Worm (Caenorhabditis elegans): ENCODE measurements around the gene ZK809.1.

Gene ZK809.1

DNA sequence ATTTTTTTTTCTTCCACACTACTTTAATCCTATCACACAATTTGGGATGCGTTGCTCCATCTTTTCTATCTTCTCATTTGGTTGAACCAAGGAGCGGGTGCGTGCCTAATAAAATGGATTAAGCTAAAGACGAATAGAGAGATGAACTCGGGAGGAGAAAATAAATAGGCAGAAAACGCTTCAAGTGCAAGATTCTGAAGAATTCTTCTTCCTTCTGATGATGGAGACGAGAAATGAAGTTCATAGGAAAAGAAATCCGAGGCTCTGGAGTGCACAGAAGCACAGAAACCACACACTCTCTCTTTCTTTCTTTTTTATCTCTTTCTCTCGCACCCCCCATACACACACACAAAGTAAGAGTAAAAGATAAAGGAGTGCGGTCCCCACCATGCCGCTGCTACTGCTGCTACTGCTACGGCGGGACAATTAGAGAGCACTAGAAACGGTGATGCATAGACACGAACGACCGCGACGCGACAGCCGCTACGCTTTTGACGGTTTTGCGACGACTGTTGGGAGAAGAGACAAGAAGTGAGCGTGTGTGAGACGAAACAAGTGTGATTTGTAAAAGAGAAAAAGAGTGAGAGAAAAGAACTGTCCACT, 50.3 kb downstream of the ZK809.1 start (continued):
- TF ChIP-seq alr-1 (tag; optimal IDR thresholded peaks at IDR 0.05; ENCODE audit: borderline replicate concordance) (no peak), ama-1 (optimal IDR thresholded peaks at IDR 0.05) (no peak), mep-1 (tag; optimal IDR thresholded peaks at IDR 0.05) (peak; percentile 80), nhr-20 (tag; optimal IDR thresholded peaks at IDR 0.05) (peak; percentile 85), ztf-4 (tag; optimal IDR thresholded peaks at IDR 0.05) (peak; percentile 22), nhr-12 (tag; optimal IDR thresholded peaks at IDR 0.05) (no peak), isw-1 (GFP tag; IDR thresholded peaks at IDR 0.05) (no peak; the same call in 1 of the 2 replicates), hpl-2 (GFP tag; optimal IDR thresholded peaks at IDR 0.05) (no peak), unc-62 (GFP tag; optimal IDR thresholded peaks at IDR 0.05) (no peak), mef-2 (tag; optimal IDR thresholded peaks at IDR 0.05) (peak; percentile 9), lin-15B (tag; optimal IDR thresholded peaks at IDR 0.05) (no peak), aha-1 (tag; optimal IDR thresholded peaks at IDR 0.05) (no peak), ceh-8 (GFP tag; optimal IDR thresholded peaks at IDR 0.05) (no peak), nhr-77 (tag; optimal IDR thresholded peaks at IDR 0.05) (peak; percentile 87), ces-1 (GFP tag; optimal IDR thresholded peaks at IDR 0.05) (peak; percentile 88), C34B4.2 (tag; optimal IDR thresholded peaks at IDR 0.05) (no peak), snpc-4 (tag; optimal IDR thresholded peaks at IDR 0.05) (peak; percentile 31), Y116A8C.19 (tag; optimal IDR thresholded peaks at IDR 0.05; ENCODE audit: borderline replicate concordance) (no peak), mdl-1 (tag; optimal IDR thresholded peaks at IDR 0.05) (peak in 1 of 2 experiments; percentile 80), unc-30 (tag; optimal IDR thresholded peaks at IDR 0.05) (no peak), elt-3 (tag; optimal IDR thresholded peaks at IDR 0.05) (peak in 5 of 6 experiments; percentile 2 to 84 (median 31)), pqm-1 (tag; optimal IDR thresholded peaks at IDR 0.05) (no peak), pag-3 (tag; optimal IDR thresholded peaks at IDR 0.05; ENCODE audit: borderline replicate concordance, insufficient read depth) (no peak), fkh-8 (tag; optimal IDR thresholded peaks at IDR 0.05) (peak; percentile 29), pax-3 (tag; optimal IDR thresholded peaks at IDR 0.05) (no peak), lin-35 (GFP tag; optimal IDR thresholded peaks at IDR 0.05) (peak; percentile 57 to 82), swsn-7 (tag; optimal IDR thresholded peaks at IDR 0.05) (peak; percentile 74), unc-98 (GFP tag; IDR thresholded peaks at IDR 0.05) (no peak), nhr-237 (tag; optimal IDR thresholded peaks at IDR 0.05) (peak; percentile 67), ztf-11 (tag; optimal IDR thresholded peaks at IDR 0.05) (no peak), dsc-1 (tag; optimal IDR thresholded peaks at IDR 0.05) (peak; percentile 62), nhr-90 (tag; optimal IDR thresholded peaks at IDR 0.05; ENCODE audit: poor library complexity) (peak; percentile 77)

Data from whole organism, L1 larva.